Worm (Caenorhabditis elegans) whole organism, L1 larva: ENCODE data around the gene arrd-22.

Experiments used
- Y116A8C.19 ChIP-seq: sonication (generic microtip); optimal IDR thresholded peaks from 2 replicates; lab custom pipeline; 2016; ENCODE audit warnings: missing compliant biosample characterization, missing genetic modification characterization, borderline replicate concordance
- aha-1 ChIP-seq: fragments of 150-350 bp; optimal IDR thresholded peaks from 2 replicates; lab custom pipeline; 2014; ENCODE audit warnings: missing biosample characterization, missing genetic modification characterization
- blmp-1 ChIP-seq: fragments of 150-350 bp; optimal IDR thresholded peaks from 2 replicates; lab custom pipeline; 2014; ENCODE audit warnings: missing biosample characterization, missing genetic modification characterization
- ceh-63 ChIP-seq: fragments of 200-800 bp; sonication (Bioruptor generic); optimal IDR thresholded peaks from 2 replicates; lab custom pipeline; 2018; ENCODE audit warnings: mild to moderate bottlenecking, missing genetic modification characterization, missing compliant biosample characterization
- ceh-90 ChIP-seq: sonication (generic microtip); optimal IDR thresholded peaks from 2 replicates; lab custom pipeline; 2016; ENCODE audit warnings: missing genetic modification characterization, missing compliant biosample characterization
- dpl-1 ChIP-seq, 3 experiments: fragments of 150-350 bp in 2 of 3; sonication (generic microtip) in 1 of 3; optimal IDR thresholded peaks; 2 replicates each; lab custom pipeline; 2014 to 2017; ENCODE audit warnings: missing biosample characterization in 3 of 3, missing genetic modification characterization in 3 of 3, missing genetic modification reagents in 3 of 3
- dsc-1 ChIP-seq: sonication (generic microtip); optimal IDR thresholded peaks from 2 replicates; lab custom pipeline; 2016; ENCODE audit warnings: mild to moderate bottlenecking, missing genetic modification characterization, missing compliant biosample characterization
- efl-1 ChIP-seq, 4 experiments: fragments of 150-350 bp; optimal IDR thresholded peaks in 3 of 4; peaks in 1 of 4; 1 replicate in 1 of 4; 2 replicates in 3 of 4; lab custom pipeline; 2014; ENCODE audit warnings: missing biosample characterization in 2 of 4, missing genetic modification characterization in 2 of 4, missing genetic modification reagents in 2 of 4
- egl-13 ChIP-seq: sonication (generic microtip); optimal IDR thresholded peaks from 2 replicates; lab custom pipeline; 2016; ENCODE audit warnings: missing genotype, missing genetic modification reagents, missing genetic modification characterization, missing compliant biosample characterization
- egl-27 ChIP-seq, 2 experiments: fragments of 150-350 bp in 1 of 2; sonication (generic microtip); optimal IDR thresholded peaks; 3 replicates each; lab custom pipeline; 2017 to 2018; ENCODE audit warnings: missing biosample characterization in 2 of 2, missing genetic modification characterization in 2 of 2, missing genetic modification reagents in 2 of 2
- fkh-10 ChIP-seq: sonication (generic microtip); optimal IDR thresholded peaks from 2 replicates; lab custom pipeline; 2017; ENCODE audit warnings: missing biosample characterization, missing genetic modification reagents, missing genetic modification characterization
- grh-1 ChIP-seq: fragments of 200-800 bp; sonication (Bioruptor generic); IDR thresholded peaks from 2 replicates; pipeline ENCODE4 v1.3.6; 2022; ENCODE audit warnings: missing genetic modification reagents, missing genetic modification characterization, missing compliant biosample characterization
- irx-1 ChIP-seq: sonication (generic microtip); optimal IDR thresholded peaks from 2 replicates; lab custom pipeline; 2016; ENCODE audit warnings: missing genetic modification characterization, missing compliant biosample characterization
- lin-13 ChIP-seq: fragments of 150-350 bp; optimal IDR thresholded peaks from 2 replicates; lab custom pipeline; 2014; ENCODE audit warnings: missing biosample characterization, missing genetic modification reagents, missing genetic modification characterization
- lin-14 ChIP-seq: fragments of 200-800 bp; sonication (Bioruptor generic); optimal IDR thresholded peaks from 2 replicates; lab custom pipeline; 2018; ENCODE audit warnings: mild to moderate bottlenecking, missing genetic modification characterization, moderate library complexity, missing compliant biosample characterization
- mep-1 ChIP-seq: fragments of 150-350 bp; optimal IDR thresholded peaks from 2 replicates; lab custom pipeline; 2014; ENCODE audit warnings: missing biosample characterization, missing genetic modification characterization
- nhr-20 ChIP-seq: sonication (generic microtip); optimal IDR thresholded peaks from 2 replicates; lab custom pipeline; 2016; ENCODE audit warnings: mild to moderate bottlenecking, missing genetic modification characterization, missing compliant biosample characterization
- nhr-237 ChIP-seq: fragments of 150-350 bp; optimal IDR thresholded peaks from 2 replicates; lab custom pipeline; 2014; ENCODE audit warnings: missing biosample characterization, missing genetic modification characterization
- nhr-71 ChIP-seq: sonication (generic microtip); optimal IDR thresholded peaks from 2 replicates; lab custom pipeline; 2016; ENCODE audit warnings: mild to moderate bottlenecking, missing genetic modification characterization, moderate library complexity, missing compliant biosample characterization
- sup-37 ChIP-seq: fragments of 200-800 bp; sonication (Bioruptor generic); optimal IDR thresholded peaks from 2 replicates; lab custom pipeline; 2018; ENCODE audit warnings: mild to moderate bottlenecking, missing genetic modification characterization, missing compliant biosample characterization
- swsn-7 ChIP-seq: sonication (generic microtip); optimal IDR thresholded peaks from 2 replicates; lab custom pipeline; 2016; ENCODE audit warnings: missing genetic modification characterization, missing compliant biosample characterization
- unc-130 ChIP-seq: fragments of 150-350 bp; optimal IDR thresholded peaks from 2 replicates; lab custom pipeline; 2017; ENCODE audit warnings: missing biosample characterization, missing genetic modification characterization, inconsistent platforms
- unc-30 ChIP-seq: sonication (generic microtip); optimal IDR thresholded peaks from 2 replicates; lab custom pipeline; 2017; ENCODE audit warnings: missing biosample characterization, missing genetic modification characterization
- vab-15 ChIP-seq: sonication (generic microtip); optimal IDR thresholded peaks from 2 replicates; lab custom pipeline; 2017; ENCODE audit warnings: missing genotype, mild to moderate bottlenecking, missing genetic modification characterization, missing compliant biosample characterization
- ztf-11 ChIP-seq, 2 experiments: sonication (generic microtip); optimal IDR thresholded peaks; 2 replicates each; lab custom pipeline; 2016 to 2017; ENCODE audit warnings: missing genetic modification characterization in 2 of 2, missing biosample characterization in 1 of 2, missing compliant biosample characterization in 1 of 2

Gene arrd-22

ce11 chrV:3451646-3452045, 41.3 kb downstream of the arrd-22 start:
- no peak for TF ChIP-seq ceh-63 (GFP tag; lab: Kevin White, UChicago)
- peak; percentile 1 for TF ChIP-seq lin-14 (GFP tag; lab: Kevin White, UChicago)

DNA sequence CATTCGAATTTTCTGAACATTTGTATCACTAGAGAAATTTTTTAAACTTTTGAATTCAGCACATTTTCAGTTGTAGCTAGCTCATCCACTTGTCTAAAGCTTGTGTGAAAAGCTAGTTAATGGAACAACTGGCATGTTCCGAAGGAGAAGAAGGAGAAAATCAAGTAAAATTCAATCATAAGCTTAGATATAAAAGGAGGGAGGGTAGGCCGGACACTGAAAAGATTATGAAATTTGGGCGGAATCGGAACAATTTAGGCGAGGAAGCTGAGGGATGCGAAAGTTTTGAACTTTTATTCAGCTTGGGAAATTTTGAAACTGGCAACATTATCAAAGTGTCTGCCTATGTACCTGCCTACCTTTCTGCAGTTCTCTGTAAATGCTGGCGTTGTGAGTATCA, 42.2 kb downstream of the arrd-22 start:
- TF ChIP-seq vab-15 (tag; lab: Kevin White, UChicago) (no peak), fkh-10 (GFP tag; lab: Kevin White, UChicago) (peak; percentile 37), nhr-20 (tag; lab: Kevin White, UChicago) (no peak), sup-37 (GFP tag; lab: Kevin White, UChicago) (no peak)

DNA sequence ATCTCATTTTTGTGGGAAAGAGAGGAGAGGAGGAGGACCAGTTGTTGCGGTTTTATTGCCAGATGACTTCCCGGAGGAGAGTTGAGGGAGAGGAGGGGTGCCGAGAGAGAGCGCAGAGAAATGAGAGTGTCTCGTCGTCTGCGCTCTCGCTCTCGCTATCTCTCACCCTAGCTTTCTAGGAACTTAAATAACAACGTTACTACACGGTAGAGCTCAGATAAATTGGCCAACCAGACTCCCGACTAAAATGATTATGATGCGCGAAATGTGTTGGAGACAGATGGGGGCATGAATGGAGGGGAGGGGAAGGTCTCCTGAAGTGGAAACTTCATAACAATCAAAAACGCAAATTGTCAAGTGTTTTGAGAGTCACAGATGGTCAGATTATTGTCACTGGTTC, 44.3 kb downstream of the arrd-22 start:
- no peak for TF ChIP-seq irx-1
- TF ChIP-seq nhr-237 (tag; lab: Kevin White, UChicago), result no peak
- no peak for TF ChIP-seq Y116A8C.19
- no peak for TF ChIP-seq swsn-7 (tag; lab: Kevin White, UChicago)
- no peak for TF ChIP-seq egl-27 (tag; optimal IDR thresholded peaks at IDR 0.05; lab: Kevin White, UChicago)
- TF ChIP-seq ceh-90 (tag; lab: Kevin White, UChicago), result no peak
- TF ChIP-seq unc-130 (tag; lab: Kevin White, UChicago), result no peak
- TF ChIP-seq unc-30, result no peak
- TF ChIP-seq aha-1 (tag; lab: Kevin White, UChicago), result no peak
- TF ChIP-seq dsc-1, result no peak
- no peak for TF ChIP-seq nhr-71 (tag; lab: Kevin White, UChicago)
- no peak for TF ChIP-seq lin-13 (GFP tag; lab: Kevin White, UChicago)
- TF ChIP-seq dpl-1 (GFP tag; optimal IDR thresholded peaks at IDR 0.05; lab: Kevin White, UChicago), result no peak
- TF ChIP-seq grh-1, result no peak
- TF ChIP-seq egl-13 (tag; lab: Kevin White, UChicago), result no peak
- TF ChIP-seq mep-1 (tag; lab: Kevin White, UChicago), result no peak

DNA sequence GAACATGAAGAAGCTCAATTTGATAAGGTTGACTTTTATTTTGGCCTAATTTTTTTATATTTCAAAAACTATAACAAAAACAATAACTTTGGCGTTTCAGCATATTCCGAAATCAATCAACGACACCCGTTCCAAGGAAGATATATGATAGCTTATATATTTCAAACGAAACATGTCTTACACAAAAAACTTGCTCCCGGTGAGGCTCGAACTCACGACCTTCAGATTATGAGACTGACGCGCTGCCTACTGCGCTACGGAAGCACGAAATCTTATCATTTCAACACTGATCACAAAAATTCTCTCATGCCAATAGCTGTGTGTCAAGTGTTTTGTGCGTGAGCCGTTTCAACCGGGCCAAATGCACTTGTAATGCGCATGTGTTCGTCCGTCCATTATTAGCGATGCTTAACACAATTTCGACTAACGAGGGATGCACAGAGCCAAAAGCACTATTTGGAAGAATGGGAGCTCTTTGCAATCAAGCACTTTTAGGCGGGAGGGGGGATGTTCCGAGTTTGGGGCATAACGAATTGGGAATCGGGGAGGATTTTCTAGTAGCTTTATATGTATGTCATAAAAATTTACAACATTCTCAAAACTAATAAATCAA, 44.9 kb downstream of the arrd-22 start:
- no peak for TF ChIP-seq efl-1 (optimal IDR thresholded peaks at IDR 0.05; lab: Kevin White, UChicago)
- TF ChIP-seq efl-1 (GFP tag; optimal IDR thresholded peaks at IDR 0.05 in 1 of 2; lab: Kevin White, UChicago), result peak in 1 of 2 experiments; percentile 55
- TF ChIP-seq ztf-11 (tag; optimal IDR thresholded peaks at IDR 0.05; lab: Kevin White, UChicago), result no peak

DNA sequence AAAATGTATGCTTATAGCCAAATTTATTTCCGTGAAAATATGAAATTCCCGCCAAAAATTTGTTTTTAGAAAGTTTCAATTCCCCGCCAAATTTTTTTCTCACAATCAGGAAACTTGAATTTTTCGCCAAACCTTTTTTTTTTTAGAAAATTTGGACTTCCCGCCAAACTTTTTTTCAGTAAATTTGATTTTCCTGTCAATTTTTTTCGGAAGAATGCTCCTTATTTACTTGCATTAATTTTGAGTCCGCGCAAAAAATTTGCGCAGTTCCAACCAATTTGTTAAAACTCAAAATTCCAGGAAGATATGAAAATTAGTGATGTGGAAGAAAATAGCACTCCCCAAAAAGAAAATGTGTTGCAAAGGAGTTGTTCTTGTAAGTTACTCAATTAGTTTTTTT, 49.6 kb downstream of the arrd-22 start, which contains the start of gene slc-28.2:
Gene slc-28.2 (plus strand): TSS at position 301 of the 400 bp plus-strand sequence.
- TF ChIP-seq blmp-1 (tag; lab: Kevin White, UChicago), result no peak
- TF ChIP-seq, all 84 proteins: peak for 0
